Worm (Caenorhabditis elegans) whole organism, L4 larva: ENCODE measurements around the gene srw-26.

Experiments
- F10B5.3 ChIP-seq: sonication (generic microtip); optimal IDR thresholded peaks from 2 replicates; lab custom pipeline; 2016; ENCODE audit warnings: mild to moderate bottlenecking, missing genetic modification characterization, missing compliant biosample characterization
- F26F4.8 ChIP-seq: fragments of 200-800 bp; sonication (Bioruptor generic); conservative IDR thresholded peaks from 2 replicates; pipeline ENCODE4 v1.3.6; 2022; ENCODE audit warnings: missing genetic modification characterization, missing compliant biosample characterization
- Y48G9A.11 ChIP-seq: fragments of 200-800 bp; sonication (Bioruptor generic); IDR thresholded peaks from 2 replicates; pipeline ENCODE4 v1.3.6; 2022; ENCODE audit warnings: missing genetic modification reagents, missing genetic modification characterization, missing compliant biosample characterization
- Y75B8A.6 ChIP-seq: fragments of 200-800 bp; sonication (Bioruptor generic); IDR thresholded peaks from 2 replicates; pipeline ENCODE4 v1.3.6; 2022; ENCODE audit warnings: missing genetic modification reagents, missing genetic modification characterization, missing compliant biosample characterization
- ZK337.2 ChIP-seq: fragments of 200-800 bp; sonication (Bioruptor generic); IDR thresholded peaks from 2 replicates; pipeline ENCODE4 v1.3.6; 2022; ENCODE audit warnings: missing genetic modification reagents, missing genetic modification characterization, missing compliant biosample characterization
- ZK546.5 ChIP-seq, 2 experiments: sonication (generic microtip); optimal IDR thresholded peaks; 2 replicates each; lab custom pipeline; 2017; ENCODE audit warnings: missing biosample characterization in 2 of 2, missing genetic modification characterization in 2 of 2
- aly-2 ChIP-seq: sonication (generic microtip); optimal IDR thresholded peaks from 2 replicates; lab custom pipeline; 2018; ENCODE audit warnings: missing biosample characterization, missing genetic modification characterization
- ama-1 ChIP-seq: fragments of 150-350 bp; optimal IDR thresholded peaks from 2 replicates; lab custom pipeline; 2014; ENCODE audit warnings: inconsistent platforms, mixed read lengths
- ceh-32 ChIP-seq: sonication (generic microtip); optimal IDR thresholded peaks from 2 replicates; lab custom pipeline; 2016; ENCODE audit warnings: mild to moderate bottlenecking, missing genetic modification characterization, missing compliant biosample characterization; ENCODE audit not compliant: poor library complexity
- ceh-44 ChIP-seq: fragments of 200-800 bp; sonication (Bioruptor generic); IDR thresholded peaks from 2 replicates; pipeline ENCODE4 v1.3.6; 2022; ENCODE audit warnings: missing genetic modification reagents, missing genetic modification characterization, missing compliant biosample characterization
- ces-1 ChIP-seq: fragments of 150-350 bp; sonication (generic microtip); optimal IDR thresholded peaks from 4 replicates; lab custom pipeline; 2014; ENCODE audit warnings: missing biosample characterization, missing genetic modification reagents, missing genetic modification characterization
- daf-12 ChIP-seq: fragments of 150-350 bp; optimal IDR thresholded peaks from 2 replicates; lab custom pipeline; 2014; ENCODE audit warnings: missing biosample characterization, missing genetic modification reagents, missing genetic modification characterization
- daf-16 ChIP-seq, 3 experiments: sonication (generic microtip); optimal IDR thresholded peaks; 2 replicates each; lab custom pipeline; 2016 to 2017; ENCODE audit warnings: missing genetic modification characterization in 3 of 3, missing genetic modification reagents in 3 of 3, mild to moderate bottlenecking in 2 of 3, missing compliant biosample characterization in 2 of 3, missing biosample characterization in 1 of 3, moderate library complexity in 1 of 3
- daf-19 ChIP-seq: fragments of 200-800 bp; sonication (Bioruptor generic); conservative IDR thresholded peaks from 2 replicates; pipeline ENCODE4 v1.3.6; 2022; ENCODE audit warnings: missing genetic modification characterization, missing compliant biosample characterization
- dmd-8 ChIP-seq: fragments of 200-800 bp; sonication (Bioruptor generic); IDR thresholded peaks from 2 replicates; pipeline ENCODE4 v1.3.6; 2022; ENCODE audit warnings: missing genetic modification characterization, missing compliant biosample characterization
- duxl-1 ChIP-seq: sonication (generic microtip); optimal IDR thresholded peaks from 2 replicates; lab custom pipeline; 2016; ENCODE audit warnings: mild to moderate bottlenecking, missing genetic modification characterization, moderate library complexity, missing compliant biosample characterization; ENCODE audit not compliant: poor library complexity
- egl-43 ChIP-seq: fragments of 200-800 bp; sonication (Bioruptor generic); IDR thresholded peaks from 2 replicates; pipeline ENCODE4 v1.3.6; 2022; ENCODE audit warnings: missing genetic modification reagents, missing genetic modification characterization, missing compliant biosample characterization
- gei-8 ChIP-seq: fragments of 200-800 bp; sonication (Bioruptor generic); optimal IDR thresholded peaks from 2 replicates; lab custom pipeline; 2018; ENCODE audit warnings: mild to moderate bottlenecking, missing genetic modification characterization, missing compliant biosample characterization
- hlh-11 ChIP-seq: fragments of 200-800 bp; sonication (Bioruptor generic); optimal IDR thresholded peaks from 2 replicates; lab custom pipeline; 2018; ENCODE audit warnings: mild to moderate bottlenecking, missing genetic modification characterization, missing compliant biosample characterization
- lin-1 ChIP-seq: fragments of 200-800 bp; sonication (Bioruptor generic); IDR thresholded peaks from 2 replicates; pipeline ENCODE4 v1.3.6; 2022; ENCODE audit warnings: missing genetic modification reagents, missing genetic modification characterization, missing compliant biosample characterization
- lin-38 ChIP-seq: fragments of 200-800 bp; sonication (Bioruptor generic); IDR thresholded peaks from 2 replicates; pipeline ENCODE4 v1.3.6; 2022; ENCODE audit warnings: missing genetic modification reagents, missing genetic modification characterization, missing compliant biosample characterization
- lin-39 ChIP-seq: fragments of 150-350 bp; optimal IDR thresholded peaks from 2 replicates; lab custom pipeline; 2014; ENCODE audit warnings: missing biosample characterization, missing genetic modification reagents, missing genetic modification characterization
- madf-5 ChIP-seq, 2 experiments: fragments of 200-800 bp; sonication (Bioruptor generic); IDR thresholded peaks; 2 replicates each; pipeline ENCODE4 v1.3.6; 2022; ENCODE audit warnings: missing compliant biosample characterization in 2 of 2, missing genetic modification characterization in 2 of 2
- mep-1 ChIP-seq: fragments of 150-350 bp; sonication (generic microtip); optimal IDR thresholded peaks from 3 replicates; lab custom pipeline; 2014; ENCODE audit warnings: missing biosample characterization, missing genetic modification characterization
- mxl-3 ChIP-seq: fragments of 200-800 bp; sonication (Bioruptor generic); optimal IDR thresholded peaks from 2 replicates; lab custom pipeline; 2018; ENCODE audit warnings: mild to moderate bottlenecking, missing genetic modification characterization, missing compliant biosample characterization
- nhr-10 ChIP-seq: fragments of 150-350 bp; optimal IDR thresholded peaks from 2 replicates; lab custom pipeline; 2014; ENCODE audit warnings: missing biosample characterization, missing genetic modification characterization
- nhr-102 ChIP-seq: sonication (generic microtip); optimal IDR thresholded peaks from 2 replicates; lab custom pipeline; 2016; ENCODE audit warnings: mild to moderate bottlenecking, missing genetic modification characterization, moderate library complexity, missing compliant biosample characterization
- nhr-11 ChIP-seq: fragments of 150-350 bp; optimal IDR thresholded peaks from 2 replicates; lab custom pipeline; 2014; ENCODE audit warnings: missing biosample characterization, missing genetic modification characterization
- nhr-28 ChIP-seq: fragments of 150-350 bp; optimal IDR thresholded peaks from 2 replicates; lab custom pipeline; 2014; ENCODE audit warnings: missing biosample characterization, missing genetic modification characterization
- nhr-77 ChIP-seq: fragments of 150-350 bp; optimal IDR thresholded peaks from 2 replicates; lab custom pipeline; 2014; ENCODE audit warnings: missing biosample characterization, missing genetic modification characterization
- pha-4 ChIP-seq, 2 experiments: fragments of 150-350 bp in 1 of 2; fragments of 200-800 bp in 1 of 2; sonication (Bioruptor generic) in 1 of 2; IDR thresholded peaks in 1 of 2; optimal IDR thresholded peaks in 1 of 2; 2 replicates each; pipeline versions ENCODE4 v1.3.6 to Lab custom; 2014 to 2022; ENCODE audit warnings: missing genetic modification characterization in 2 of 2, missing genetic modification reagents in 2 of 2, missing biosample characterization in 1 of 2, missing compliant biosample characterization in 1 of 2
- php-3 ChIP-seq: fragments of 200-800 bp; sonication (Bioruptor generic); IDR thresholded peaks from 2 replicates; pipeline ENCODE4 v1.3.6; 2022; ENCODE audit warnings: missing genetic modification reagents, missing genetic modification characterization, missing compliant biosample characterization
- skn-1 ChIP-seq: fragments of 150-350 bp; optimal IDR thresholded peaks from 2 replicates; lab custom pipeline; 2014; ENCODE audit warnings: missing biosample characterization, missing genetic modification characterization
- spr-3 ChIP-seq: fragments of 200-800 bp; sonication (Bioruptor generic); optimal IDR thresholded peaks from 2 replicates; lab custom pipeline; 2018; ENCODE audit warnings: mild to moderate bottlenecking, missing genetic modification characterization, missing compliant biosample characterization
- tag-97 ChIP-seq: fragments of 200-800 bp; sonication (Bioruptor generic); IDR thresholded peaks from 2 replicates; pipeline ENCODE4 v1.3.6; 2022; ENCODE audit warnings: missing genetic modification characterization, missing compliant biosample characterization
- unc-62 ChIP-seq, 3 experiments: fragments of 150-350 bp in 1 of 3; sonication (generic microtip); optimal IDR thresholded peaks in 2 of 3; peaks in 1 of 3; 1 replicate in 1 of 3; 2 replicates in 2 of 3; lab custom pipeline; 2014 to 2017; ENCODE audit warnings: missing biosample characterization in 3 of 3, missing genetic modification characterization in 3 of 3, missing genetic modification reagents in 3 of 3, missing genotype in 1 of 3
- zag-1 ChIP-seq: fragments of 150-350 bp; optimal IDR thresholded peaks from 2 replicates; lab custom pipeline; 2014; ENCODE audit warnings: missing biosample characterization, missing genetic modification characterization
- zfp-2 ChIP-seq: sonication (generic microtip); optimal IDR thresholded peaks from 2 replicates; lab custom pipeline; 2016; ENCODE audit warnings: mild to moderate bottlenecking, missing genetic modification characterization, missing compliant biosample characterization
- zip-11 ChIP-seq: fragments of 200-800 bp; sonication (Bioruptor generic); IDR thresholded peaks from 2 replicates; pipeline ENCODE4 v1.3.6; 2022; ENCODE audit warnings: missing genetic modification characterization, missing compliant biosample characterization
- ztf-7 ChIP-seq: fragments of 150-350 bp; optimal IDR thresholded peaks from 2 replicates; lab custom pipeline; 2014; ENCODE audit warnings: missing biosample characterization, missing genetic modification characterization

The srw-26 gene

DNA sequence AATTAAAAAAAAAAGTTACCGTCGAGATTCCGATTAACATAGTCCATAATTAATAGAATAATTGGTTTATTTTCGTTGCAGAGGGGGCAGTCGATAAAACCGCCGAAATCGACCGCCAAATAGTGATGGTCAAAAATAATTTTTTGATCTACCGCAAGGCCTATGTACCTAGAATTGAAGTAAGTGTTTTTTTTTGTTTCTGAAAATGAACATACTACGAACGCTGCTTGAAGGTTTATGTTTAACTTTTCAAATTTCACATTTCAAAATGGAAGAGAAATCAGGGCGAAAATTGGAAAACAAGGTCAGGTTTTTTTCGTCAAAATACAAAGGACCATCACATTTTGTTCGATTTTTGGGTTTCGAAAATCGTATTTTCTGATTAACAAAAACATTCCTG lies 4.0 kb downstream of the srw-26 start, which contains the start of gene pzf-1:
pzf-1 (minus strand) TSS at position 101 of the 400 bp plus-strand sequence.
- TF ChIP-seq ZK337.2 (GFP tag; lab: Robert Waterston, UW) (no peak), lin-39 (tag; lab: Kevin White, UChicago) (no peak), pha-4 (GFP tag; IDR thresholded peaks at IDR 0.05; lab: Robert Waterston, UW) (no peak), pha-4 (tag; optimal IDR thresholded peaks at IDR 0.05; lab: Kevin White, UChicago) (no peak), zip-11 (GFP tag; lab: Robert Waterston, UW) (no peak), madf-5 (GFP tag; IDR thresholded peaks at IDR 0.05; lab: Robert Waterston, UW) (no peak), ceh-44 (GFP tag; lab: Robert Waterston, UW) (no peak), mxl-3 (GFP tag; lab: Kevin White, UChicago) (no peak), lin-1 (GFP tag; lab: Robert Waterston, UW) (no peak), ceh-32 (tag; lab: Kevin White, UChicago) (no peak), ces-1 (GFP tag; lab: Kevin White, UChicago) (no peak), nhr-10 (tag; lab: Kevin White, UChicago) (no peak)

DNA sequence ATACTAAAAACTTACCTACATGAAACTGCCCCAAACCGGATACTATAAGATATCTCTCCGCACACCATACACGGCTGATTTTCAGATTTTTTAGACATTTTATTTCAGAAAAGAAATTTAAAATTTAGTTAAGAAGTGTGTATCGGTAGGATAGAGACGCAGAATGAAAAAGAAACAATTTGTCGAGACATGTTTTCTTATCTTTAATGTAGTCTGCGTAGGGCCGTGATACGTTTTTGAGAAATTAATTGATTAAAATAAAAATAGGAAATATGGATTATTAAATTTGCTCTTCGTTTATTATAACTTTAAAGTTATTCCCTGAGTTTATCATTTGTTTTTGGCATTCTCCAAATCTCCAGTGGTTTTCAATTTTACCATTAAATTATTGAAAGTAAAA lies 8.0 kb downstream of the srw-26 start, which contains the start of gene nhr-108:
nhr-108 (minus strand) TSS at position 166 of the 400 bp plus-strand sequence.
- TF ChIP-seq daf-16 (GFP tag; optimal IDR thresholded peaks at IDR 0.05; lab: Kevin White, UChicago) = no peak
- peak; percentile 39 for TF ChIP-seq daf-16 (tag; optimal IDR thresholded peaks at IDR 0.05; lab: Kevin White, UChicago)
- no peak for TF ChIP-seq lin-38 (GFP tag; lab: Robert Waterston, UW)
- no peak for TF ChIP-seq aly-2 (tag; lab: Kevin White, UChicago)
- no peak for TF ChIP-seq ceh-32 (tag; lab: Kevin White, UChicago)
- TF ChIP-seq dmd-8 (GFP tag; lab: Robert Waterston, UW) = no peak
- TF ChIP-seq F26F4.8 (GFP tag; lab: Robert Waterston, UW) = no peak
- TF ChIP-seq nhr-28 = peak; percentile 87
- no peak for TF ChIP-seq unc-62 (GFP tag; optimal IDR thresholded peaks at IDR 0.05 in 1 of 2; lab: Kevin White, UChicago)
- no peak for TF ChIP-seq unc-62 (tag; optimal IDR thresholded peaks at IDR 0.05; lab: Kevin White, UChicago)
- TF ChIP-seq Y75B8A.6 (GFP tag; lab: Robert Waterston, UW) = no peak
- no peak for TF ChIP-seq madf-5 (GFP tag; IDR thresholded peaks at IDR 0.05; lab: Robert Waterston, UW)
- no peak for TF ChIP-seq nhr-10 (tag; lab: Kevin White, UChicago)
- no peak for TF ChIP-seq nhr-11 (tag; lab: Kevin White, UChicago)
- no peak for TF ChIP-seq F10B5.3 (tag; lab: Kevin White, UChicago)
- TF ChIP-seq mxl-3 (GFP tag; lab: Kevin White, UChicago) = no peak
- no peak for TF ChIP-seq duxl-1 (tag; lab: Kevin White, UChicago)
- TF ChIP-seq Y48G9A.11 (GFP tag; lab: Robert Waterston, UW) = no peak
- no peak for TF ChIP-seq gei-8 (GFP tag; lab: Kevin White, UChicago)
- TF ChIP-seq mep-1 = no peak
- TF ChIP-seq ZK546.5 (tag; optimal IDR thresholded peaks at IDR 0.05; lab: Kevin White, UChicago) = no peak
- peak; percentile 68 for TF ChIP-seq nhr-77 (tag; lab: Kevin White, UChicago)
- TF ChIP-seq daf-19 (GFP tag; lab: Robert Waterston, UW) = no peak
- TF ChIP-seq zfp-2 = no peak
- no peak for TF ChIP-seq egl-43

DNA sequence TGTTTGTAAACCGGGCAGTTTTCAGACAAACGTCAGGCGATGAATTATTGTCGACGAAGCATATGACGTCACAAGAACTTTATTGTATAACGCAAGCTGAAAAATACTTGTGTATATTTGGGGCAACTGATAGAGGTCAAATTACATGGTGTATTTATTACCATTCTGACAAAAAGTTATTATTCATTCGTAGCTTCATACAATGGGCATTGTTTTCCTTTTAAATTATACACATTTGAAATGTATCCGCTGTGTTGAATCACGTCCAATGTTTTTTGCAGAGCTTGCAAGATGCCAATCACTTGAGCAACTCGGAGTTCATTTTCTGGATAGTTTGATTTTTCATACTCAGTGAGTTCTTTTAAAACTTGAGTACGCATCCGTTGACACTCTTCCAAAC lies 9.3 kb downstream of the srw-26 start, which contains the start of gene F35E8.13:
F35E8.13 (plus strand) TSS at position 301 of the 400 bp plus-strand sequence.
- TF ChIP-seq Y75B8A.6 (GFP tag; lab: Robert Waterston, UW) (no peak), ces-1 (GFP tag; lab: Kevin White, UChicago) (no peak), skn-1 (tag; lab: Kevin White, UChicago) (no peak), nhr-102 (tag; lab: Kevin White, UChicago) (no peak), daf-12 (no peak), ama-1 (lab: Kevin White, UChicago) (no peak), zag-1 (tag; lab: Kevin White, UChicago) (no peak), spr-3 (no peak), Y48G9A.11 (GFP tag; lab: Robert Waterston, UW) (no peak), hlh-11 (tag; lab: Kevin White, UChicago) (no peak), tag-97 (no peak), ztf-7 (tag; lab: Kevin White, UChicago) (no peak), php-3 (GFP tag; lab: Robert Waterston, UW) (no peak)
